Fruit fly (Drosophila melanogaster): ENCODE data around the gene usp.

usp gene

dm6 chrX:2036383-2036782 lies 5.7 kb downstream of the usp start:
- TF ChIP-seq CTCF (optimal IDR thresholded peaks at IDR 0.05) (no peak), CG8478 (optimal IDR thresholded peaks at IDR 0.05) (no peak)

- TF ChIP-seq CTCF (optimal IDR thresholded peaks at IDR 0.05) (no peak), CG8478 (optimal IDR thresholded peaks at IDR 0.05) (no peak)
These were observed 9.2 kb downstream of the usp start for dm6 chrX:2032821-2033436.

- TF ChIP-seq CTCF (optimal IDR thresholded peaks at IDR 0.05) = no peak
- TF ChIP-seq CG8478 (optimal IDR thresholded peaks at IDR 0.05) = no peak
These were observed 9.8 kb downstream of the usp start for dm6 chrX:2032160-2032801.

dm6 chrX:2031308-2031707 lies 10.8 kb downstream of the usp start:
- TF ChIP-seq CTCF (optimal IDR thresholded peaks at IDR 0.05) = no peak
- no peak for TF ChIP-seq CG8478 (optimal IDR thresholded peaks at IDR 0.05)

- TF ChIP-seq CG8478 (optimal IDR thresholded peaks at IDR 0.05) (no peak), CTCF (optimal IDR thresholded peaks at IDR 0.05) (no peak)
These were observed 17.3 kb downstream of the usp start for dm6 chrX:2024819-2025218.

dm6 chrX:2013365-2013764 lies 28.7 kb downstream of the usp start:
- TF ChIP-seq CTCF (optimal IDR thresholded peaks at IDR 0.05) (no peak), CG8478 (optimal IDR thresholded peaks at IDR 0.05) (no peak)

dm6 chrX:2012837-2013236 lies 29.3 kb downstream of the usp start:
- TF ChIP-seq CG8478 (optimal IDR thresholded peaks at IDR 0.05) (no peak), CTCF (optimal IDR thresholded peaks at IDR 0.05) (no peak)

- TF ChIP-seq CG8478 (optimal IDR thresholded peaks at IDR 0.05) = no peak
- no peak for TF ChIP-seq CTCF (optimal IDR thresholded peaks at IDR 0.05)
These were observed 30.0 kb downstream of the usp start for dm6 chrX:2012121-2012452.

- TF ChIP-seq CG8478 (optimal IDR thresholded peaks at IDR 0.05) (no peak), CTCF (optimal IDR thresholded peaks at IDR 0.05) (no peak)
These were observed 30.6 kb downstream of the usp start for dm6 chrX:2011288-2012120.

- TF ChIP-seq CTCF (optimal IDR thresholded peaks at IDR 0.05) = no peak
- no peak for TF ChIP-seq CG8478 (optimal IDR thresholded peaks at IDR 0.05)
These were observed 31.9 kb downstream of the usp start, which contains the start of gene east for dm6 chrX:2010010-2010873. east (plus strand) TSS chrX:2010860.

- TF ChIP-seq CG8478 (optimal IDR thresholded peaks at IDR 0.05) (no peak), CTCF (optimal IDR thresholded peaks at IDR 0.05) (no peak)
These were observed 32.6 kb downstream of the usp start for dm6 chrX:2009453-2010009.

- no peak for TF ChIP-seq CG8478 (optimal IDR thresholded peaks at IDR 0.05)
- no peak for TF ChIP-seq CTCF (optimal IDR thresholded peaks at IDR 0.05)
These were observed 33.1 kb downstream of the usp start, which contains the start of gene PIG-K for dm6 chrX:2008953-2009452. PIG-K (minus strand) TSS chrX:2009364.

dm6 chrX:2005840-2006239 lies 36.3 kb downstream of the usp start:
- TF ChIP-seq CG8478 (optimal IDR thresholded peaks at IDR 0.05) (no peak), CTCF (optimal IDR thresholded peaks at IDR 0.05) (peak; percentile 82 to 90)

dm6 chrX:2004114-2004513 lies 38.0 kb downstream of the usp start:
- TF ChIP-seq CG8478 (optimal IDR thresholded peaks at IDR 0.05) (no peak), CTCF (optimal IDR thresholded peaks at IDR 0.05) (no peak)

Data from S2 (cell line).